Worm (Caenorhabditis elegans) whole organism, L3 larva: ENCODE measurements around the gene fbxa-78.

ENCODE experiments used
- aly-2 ChIP-seq: fragments of 150-350 bp; optimal IDR thresholded peaks from 2 replicates; lab custom pipeline; 2014; ENCODE audit warnings: missing biosample characterization, missing genetic modification characterization
- egl-27 ChIP-seq: sonication (generic microtip); optimal IDR thresholded peaks from 4 replicates; lab custom pipeline; 2017; ENCODE audit warnings: missing biosample characterization, missing genetic modification reagents, missing genetic modification characterization
- elt-3 ChIP-seq, 3 experiments: fragments of 150-350 bp in 1 of 3; sonication (generic microtip) in 2 of 3; optimal IDR thresholded peaks; 2 replicates in 2 of 3; 4 replicates in 1 of 3; lab custom pipeline; 2014 to 2017; ENCODE audit warnings: missing biosample characterization in 3 of 3, missing genetic modification characterization in 3 of 3
- fos-1 ChIP-seq: fragments of 150-350 bp; optimal IDR thresholded peaks from 2 replicates; lab custom pipeline; 2014; ENCODE audit warnings: missing biosample characterization, missing genetic modification characterization
- jun-1 ChIP-seq: fragments of 150-350 bp; optimal IDR thresholded peaks from 2 replicates; lab custom pipeline; 2014; ENCODE audit warnings: missing biosample characterization, missing genetic modification reagents, missing genetic modification characterization
- mdl-1 ChIP-seq: fragments of 150-350 bp; optimal IDR thresholded peaks from 2 replicates; lab custom pipeline; 2014; ENCODE audit warnings: missing biosample characterization, missing genetic modification characterization
- nhr-11 ChIP-seq: fragments of 150-350 bp; optimal IDR thresholded peaks from 2 replicates; lab custom pipeline; 2014; ENCODE audit warnings: missing biosample characterization, missing genetic modification characterization
- nhr-12 ChIP-seq: fragments of 150-350 bp; optimal IDR thresholded peaks from 2 replicates; lab custom pipeline; 2014; ENCODE audit warnings: missing biosample characterization, missing genetic modification characterization
- nhr-23 ChIP-seq: fragments of 150-350 bp; optimal IDR thresholded peaks from 2 replicates; lab custom pipeline; 2014; ENCODE audit warnings: missing biosample characterization, missing genetic modification reagents, missing genetic modification characterization
- nhr-76 ChIP-seq: fragments of 150-350 bp; sonication (generic microtip); optimal IDR thresholded peaks from 5 replicates; lab custom pipeline; 2014; ENCODE audit warnings: missing biosample characterization, missing genetic modification characterization
- unc-62 ChIP-seq: fragments of 150-350 bp; sonication (generic microtip); optimal IDR thresholded peaks from 4 replicates; lab custom pipeline; 2014; ENCODE audit warnings: missing biosample characterization, missing genetic modification reagents, missing genetic modification characterization

DNA sequence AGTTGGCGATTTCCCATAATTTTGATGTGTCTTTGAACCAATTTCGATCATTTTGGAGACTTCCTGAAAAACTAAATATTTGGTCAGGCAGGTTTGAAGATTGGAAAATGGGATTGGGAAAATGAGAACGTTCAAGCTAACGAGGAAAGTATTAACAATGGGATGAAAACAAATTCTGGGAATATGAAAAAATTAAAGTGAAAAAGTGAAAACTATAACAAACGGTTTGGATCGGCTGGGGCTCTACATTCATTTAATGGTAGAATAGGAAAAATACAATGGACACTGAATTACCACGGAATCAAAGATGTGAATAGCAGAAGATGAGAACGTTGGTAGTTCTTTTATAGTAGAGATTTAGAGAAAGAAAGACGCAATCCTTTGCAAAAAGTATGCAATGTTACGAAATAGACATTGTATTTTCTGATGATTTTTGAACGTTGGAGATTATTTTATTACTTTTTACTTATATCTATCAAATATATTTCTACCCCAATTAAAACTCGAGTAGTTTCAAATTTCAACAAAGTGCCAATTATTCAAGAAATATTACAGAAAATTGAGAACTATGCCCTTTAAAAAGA lies 30.3 kb upstream of the fbxa-78 start, which contains the start of gene fbxa-50:
- no peak for TF ChIP-seq nhr-12 (tag; lab: Kevin White, UChicago)
- no peak for TF ChIP-seq aly-2 (tag; lab: Kevin White, UChicago)
- no peak for TF ChIP-seq unc-62 (GFP tag; lab: Kevin White, UChicago)
- no peak for TF ChIP-seq nhr-11 (tag; lab: Kevin White, UChicago)
- TF ChIP-seq nhr-76 = no peak
- TF ChIP-seq mdl-1 (tag; lab: Kevin White, UChicago) = no peak
- no peak for TF ChIP-seq fos-1 (tag; lab: Kevin White, UChicago)
- TF ChIP-seq egl-27 = no peak
- no peak for TF ChIP-seq elt-3 (tag; optimal IDR thresholded peaks at IDR 0.05; lab: Kevin White, UChicago)
- no peak for TF ChIP-seq jun-1 (tag; lab: Kevin White, UChicago)
- no peak for TF ChIP-seq nhr-23 (tag; lab: Kevin White, UChicago)
